Worm (Caenorhabditis elegans) whole organism, late embryonic: Measurements from ENCODE around the gene Y27F2A.10.

Experiments used
- fax-1 ChIP-seq: sonication (generic microtip); optimal IDR thresholded peaks from 2 replicates; lab custom pipeline; 2016; ENCODE audit warnings: missing genotype, missing genetic modification characterization, missing compliant biosample characterization
- ref-2 ChIP-seq: sonication (generic microtip); optimal IDR thresholded peaks from 2 replicates; lab custom pipeline; 2016; ENCODE audit warnings: missing genetic modification characterization, missing compliant biosample characterization
- sox-4 ChIP-seq: sonication (generic microtip); optimal IDR thresholded peaks from 2 replicates; lab custom pipeline; 2017; ENCODE audit warnings: mild to moderate bottlenecking, missing genetic modification characterization, inconsistent platforms, missing compliant biosample characterization

ce11 chrII:3196966-3197365 lies 24.9 kb upstream of the Y27F2A.10 start, which contains the start of gene gcy-15:
- TF ChIP-seq ref-2 (tag; lab: Kevin White, UChicago) (no peak), sox-4 (no peak), fax-1 (tag; lab: Kevin White, UChicago) (no peak)
